Fruit fly (Drosophila melanogaster) whole organism, pupa: Measurements from ENCODE around the gene hook.
A peak's percentile ranks its signal among the peaks of the same experiment; 100 is the strongest.

ENCODE experiments used
- CG13204 ChIP-seq: fragments of 200-800 bp; sonication (Bioruptor generic); optimal IDR thresholded peaks from 2 replicates; lab custom pipeline; 2018; ENCODE audit warnings: missing biosample characterization, mild to moderate bottlenecking, missing genetic modification characterization, moderate library complexity
- CG14655 ChIP-seq: fragments of 200-800 bp; sonication (Bioruptor generic); optimal IDR thresholded peaks from 3 replicates; lab custom pipeline; 2017; ENCODE audit warnings: mild to moderate bottlenecking, missing biosample characterization, missing genetic modification reagents, missing genetic modification characterization
- CG15710 ChIP-seq: fragments of 200-800 bp; sonication (Bioruptor generic); optimal IDR thresholded peaks from 2 replicates; lab custom pipeline; 2018; ENCODE audit warnings: missing biosample characterization, mild to moderate bottlenecking, missing genetic modification characterization, moderate library complexity
- CG17806 ChIP-seq: fragments of 200-800 bp; sonication (Bioruptor generic); optimal IDR thresholded peaks from 2 replicates; lab custom pipeline; 2018; ENCODE audit warnings: missing biosample characterization, mild to moderate bottlenecking, missing genetic modification characterization, moderate library complexity
- CG32121 ChIP-seq: fragments of 200-800 bp; sonication (Bioruptor generic); IDR thresholded peaks from 2 replicates; pipeline ENCODE4 v1.3.6; 2022; ENCODE audit warnings: missing biosample characterization, missing genetic modification characterization
- CG34367 ChIP-seq: fragments of 200-800 bp; sonication (Bioruptor generic); optimal IDR thresholded peaks from 2 replicates; lab custom pipeline; 2018; ENCODE audit warnings: missing biosample characterization, mild to moderate bottlenecking, missing genetic modification characterization
- CG4496 ChIP-seq: fragments of 200-800 bp; sonication (Bioruptor generic); IDR thresholded peaks from 3 replicates; pipeline ENCODE4 v1.3.6; 2022; ENCODE audit warnings: missing biosample characterization, missing genetic modification characterization
- CG8159 ChIP-seq: fragments of 200-800 bp; sonication (Bioruptor generic); optimal IDR thresholded peaks from 3 replicates; lab custom pipeline; 2018; ENCODE audit warnings: missing biosample characterization, mild to moderate bottlenecking, missing genetic modification characterization, moderate library complexity
- D1 ChIP-seq: fragments of 200-800 bp; sonication (Bioruptor generic); optimal IDR thresholded peaks from 2 replicates; lab custom pipeline; 2018; ENCODE audit warnings: missing biosample characterization, mild to moderate bottlenecking, missing genetic modification characterization, moderate library complexity
- EcR ChIP-seq: fragments of 200-800 bp; sonication (Bioruptor generic); optimal IDR thresholded peaks from 3 replicates; lab custom pipeline; 2019; ENCODE audit warnings: missing biosample characterization, missing genetic modification characterization, mild to moderate bottlenecking, moderate library complexity, missing genetic modification reagents
- Ets98B ChIP-seq: fragments of 200-800 bp; sonication (Bioruptor generic); IDR thresholded peaks from 2 replicates; pipeline ENCODE4 v1.3.6; 2022; ENCODE audit warnings: missing biosample characterization, missing genetic modification characterization
- Pif1A ChIP-seq: fragments of 200-800 bp; sonication (Bioruptor generic); optimal IDR thresholded peaks from 3 replicates; lab custom pipeline; 2016; ENCODE audit warnings: missing biosample characterization, missing genetic modification characterization
- Snoo ChIP-seq: fragments of 200-800 bp; sonication (Bioruptor generic); optimal IDR thresholded peaks from 3 replicates; lab custom pipeline; 2017; ENCODE audit warnings: missing biosample characterization, mild to moderate bottlenecking, missing genetic modification characterization, inconsistent platforms
- rn ChIP-seq: fragments of 200-800 bp; sonication (Bioruptor generic); IDR thresholded peaks from 2 replicates; pipeline ENCODE4 v1.3.6; 2022; ENCODE audit warnings: missing biosample characterization, missing genetic modification characterization

DNA sequence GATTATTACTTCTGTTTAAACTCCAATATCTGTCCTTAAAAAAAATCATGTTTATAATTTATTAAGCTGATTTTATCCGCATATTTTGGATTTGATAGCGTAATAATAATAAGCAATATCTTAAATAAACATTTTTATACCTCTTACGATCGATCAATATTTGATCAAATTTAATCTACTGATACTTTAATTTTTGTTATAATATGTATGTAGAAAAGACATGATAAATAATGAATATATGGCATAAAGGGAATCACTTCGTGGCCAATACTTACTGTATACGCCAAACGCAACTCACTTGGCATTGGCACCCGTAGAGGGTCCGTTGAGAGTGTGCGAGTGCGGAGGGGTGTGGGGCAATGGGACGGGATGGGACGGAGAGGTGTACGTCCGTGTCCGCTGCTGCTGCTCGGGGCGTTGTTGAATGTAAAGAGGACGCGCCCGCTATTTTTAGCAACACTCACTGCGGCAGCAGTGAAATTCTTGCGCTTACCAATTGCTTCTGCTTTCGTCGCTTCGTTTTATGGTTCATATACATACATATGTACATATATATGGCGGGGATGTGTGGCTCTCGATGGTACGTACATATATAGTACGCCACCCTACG is 2.9 kb upstream of the hook start:
- no peak for TF ChIP-seq CG15710 (tag; lab: Kevin White, UChicago)
- TF ChIP-seq CG34367 = no peak
- peak; percentile 47; the same call in 1 of the 2 replicates for TF ChIP-seq CG32121 (GFP tag; lab: Robert Waterston, UW)
- TF ChIP-seq CG8159 (tag; lab: Kevin White, UChicago) = no peak
- TF ChIP-seq Ets98B (GFP tag; lab: Robert Waterston, UW) = peak; percentile 20; the same call in 1 of the 2 replicates
- TF ChIP-seq CG13204 (GFP tag; lab: Kevin White, UChicago) = peak; percentile 86
- TF ChIP-seq EcR (GFP tag; lab: Kevin White, UChicago) = no peak
- no peak for TF ChIP-seq D1 (tag; lab: Kevin White, UChicago)
- no peak for TF ChIP-seq Pif1A (GFP tag; lab: Kevin White, UChicago)
- TF ChIP-seq CG14655 (GFP tag; lab: Kevin White, UChicago) = no peak
- peak; percentile 47; the same call in 2 of the 3 replicates for TF ChIP-seq CG4496 (GFP tag; lab: Robert Waterston, UW)
- no peak for TF ChIP-seq rn (GFP tag; lab: Robert Waterston, UW)
- no peak for TF ChIP-seq CG17806 (tag; lab: Kevin White, UChicago)
- TF ChIP-seq Snoo (tag; lab: Kevin White, UChicago) = no peak
